Fruit fly (Drosophila melanogaster) whole organism, embryonic: Measurements from ENCODE around the gene AGO2.
A peak's percentile ranks its signal among the peaks of the same experiment; 100 is the strongest.

Source experiments
- ATbp ChIP-seq: fragments of 200-800 bp; sonication (Bioruptor generic); optimal IDR thresholded peaks from 2 replicates; lab custom pipeline; 2017; ENCODE audit warnings: missing biosample characterization, mild to moderate bottlenecking, missing genetic modification characterization, missing genetic modification reagents
- CG1024 ChIP-seq: fragments of 200-800 bp; sonication (Bioruptor generic); IDR thresholded peaks from 2 replicates; pipeline ENCODE4 v1.3.6; 2022; ENCODE audit warnings: missing biosample characterization, missing genetic modification characterization
- CG11560 ChIP-seq: fragments of 200-800 bp; sonication (Bioruptor generic); IDR thresholded peaks from 3 replicates; pipeline ENCODE4 v1.3.6; 2022; ENCODE audit warnings: missing biosample characterization, missing genetic modification characterization
- CG17186 ChIP-seq: fragments of 200-800 bp; sonication (Bioruptor generic); optimal IDR thresholded peaks from 3 replicates; lab custom pipeline; 2017; ENCODE audit warnings: missing biosample characterization, missing genetic modification reagents, missing genetic modification characterization
- CG17829 ChIP-seq: fragments of 200-800 bp; optimal IDR thresholded peaks from 2 replicates; lab custom pipeline; 2019; ENCODE audit warnings: missing biosample characterization, mild to moderate bottlenecking, missing genetic modification characterization, moderate library complexity
- CG18262 ChIP-seq: fragments of 200-800 bp; optimal IDR thresholded peaks from 3 replicates; lab custom pipeline; 2019; ENCODE audit warnings: missing biosample characterization, mild to moderate bottlenecking, missing genetic modification characterization, moderate library complexity
- CG2875 ChIP-seq: fragments of 200-800 bp; sonication (Bioruptor generic); optimal IDR thresholded peaks from 2 replicates; lab custom pipeline; 2017; ENCODE audit warnings: missing biosample characterization, mild to moderate bottlenecking, missing genetic modification characterization, missing genetic modification reagents
- CG42726 ChIP-seq: fragments of 200-800 bp; sonication (Bioruptor generic); IDR thresholded peaks from 2 replicates; pipeline ENCODE4 v1.3.6; 2022; ENCODE audit warnings: missing biosample characterization, missing genetic modification characterization; ENCODE audit not compliant: partially characterized antibody
- CG5953 ChIP-seq: fragments of 200-800 bp; sonication (Bioruptor generic); IDR thresholded peaks from 2 replicates; pipeline ENCODE4 v1.3.6; 2022; ENCODE audit warnings: missing biosample characterization, missing genetic modification characterization
- CG6689 ChIP-seq: fragments of 200-800 bp; sonication (Bioruptor generic); IDR thresholded peaks from 2 replicates; pipeline ENCODE4 v1.3.6; 2022; ENCODE audit warnings: missing biosample characterization, missing genetic modification characterization
- CG7786 ChIP-seq: fragments of 200-800 bp; sonication (Bioruptor generic); optimal IDR thresholded peaks from 2 replicates; lab custom pipeline; 2016; ENCODE audit warnings: missing biosample characterization, missing genetic modification characterization
- CG8359 ChIP-seq: fragments of 200-800 bp; sonication (Bioruptor generic); optimal IDR thresholded peaks from 2 replicates; lab custom pipeline; 2017; ENCODE audit warnings: missing biosample characterization, mild to moderate bottlenecking, missing genetic modification characterization, borderline replicate concordance
- CrebB ChIP-seq: fragments of 200-800 bp; sonication (Bioruptor generic); optimal IDR thresholded peaks from 3 replicates; lab custom pipeline; 2018; ENCODE audit warnings: missing biosample characterization, mild to moderate bottlenecking, missing genetic modification characterization
- Dbx ChIP-seq: fragments of 200-800 bp; sonication (Bioruptor generic); IDR thresholded peaks from 3 replicates; pipeline ENCODE4 v1.3.6; 2022; ENCODE audit warnings: missing biosample characterization, missing genetic modification characterization
- Dek ChIP-seq: fragments of 200-800 bp; sonication (Bioruptor generic); optimal IDR thresholded peaks from 3 replicates; lab custom pipeline; 2019; ENCODE audit warnings: missing biosample characterization, mild to moderate bottlenecking, missing genetic modification characterization, moderate library complexity
- GATAe ChIP-seq: fragments of 200-800 bp; sonication (Bioruptor generic); conservative IDR thresholded peaks from 2 replicates; pipeline ENCODE4 v1.3.6; 2022; ENCODE audit warnings: missing biosample characterization, missing genetic modification characterization
- Gug ChIP-seq: fragments of 200-800 bp; sonication (Bioruptor generic); IDR thresholded peaks from 4 replicates; pipeline ENCODE4 v1.3.6; 2022; ENCODE audit warnings: missing biosample characterization, missing genetic modification characterization
- HHEX ChIP-seq: fragments of 200-800 bp; sonication (Bioruptor generic); optimal IDR thresholded peaks from 3 replicates; lab custom pipeline; 2017; ENCODE audit warnings: missing biosample characterization, mild to moderate bottlenecking, missing genetic modification characterization, missing genetic modification reagents
- HmgZ ChIP-seq: fragments of 200-800 bp; sonication (Bioruptor generic); optimal IDR thresholded peaks from 2 replicates; lab custom pipeline; 2018; ENCODE audit warnings: missing biosample characterization, mild to moderate bottlenecking, missing genetic modification characterization
- Myb ChIP-seq: fragments of 200-800 bp; sonication (Bioruptor generic); optimal IDR thresholded peaks from 2 replicates; lab custom pipeline; 2016; ENCODE audit warnings: missing biosample characterization, missing genetic modification characterization
- Oli ChIP-seq: fragments of 200-800 bp; sonication (Bioruptor generic); optimal IDR thresholded peaks from 2 replicates; lab custom pipeline; 2018; ENCODE audit warnings: missing biosample characterization, mild to moderate bottlenecking, missing genetic modification characterization, moderate library complexity
- ap ChIP-seq: fragments of 200-800 bp; sonication (Bioruptor generic); IDR thresholded peaks from 2 replicates; pipeline ENCODE4 v1.3.6; 2022; ENCODE audit warnings: missing biosample characterization, missing genetic modification characterization
- bab2 ChIP-seq: fragments of 200-800 bp; sonication (Bioruptor generic); optimal IDR thresholded peaks from 2 replicates; lab custom pipeline; 2016; ENCODE audit warnings: missing biosample characterization, missing genetic modification characterization
- bcd ChIP-seq: fragments of 200-800 bp; sonication (Bioruptor generic); optimal IDR thresholded peaks from 2 replicates; lab custom pipeline; 2017; ENCODE audit warnings: missing biosample characterization, mild to moderate bottlenecking, missing genetic modification characterization
- cad ChIP-seq: fragments of >200 bp; optimal IDR thresholded peaks from 2 replicates; lab custom pipeline; 2017; ENCODE audit warnings: missing biosample characterization, missing genetic modification characterization
- chif ChIP-seq, 2 experiments: fragments of 200-800 bp; sonication (Bioruptor generic); optimal IDR thresholded peaks; 3 replicates each; lab custom pipeline; 2016; ENCODE audit warnings: missing biosample characterization in 2 of 2, missing genetic modification characterization in 2 of 2
- chinmo ChIP-seq: fragments of 200-800 bp; sonication (Bioruptor generic); IDR thresholded peaks from 4 replicates; pipeline ENCODE4 v1.3.6; 2022; ENCODE audit warnings: missing biosample characterization, missing genetic modification characterization; ENCODE audit not compliant: partially characterized antibody
- ci ChIP-seq: fragments of 200-800 bp; sonication (Bioruptor generic); IDR thresholded peaks from 3 replicates; pipeline ENCODE4 v1.3.6; 2022; ENCODE audit warnings: missing biosample characterization, missing genetic modification characterization
- dpn ChIP-seq, 2 experiments: fragments of 200-800 bp; sonication (Bioruptor generic); optimal IDR thresholded peaks; 3 replicates each; lab custom pipeline; 2016; ENCODE audit warnings: missing biosample characterization in 2 of 2, missing genetic modification characterization in 2 of 2
- ewg ChIP-seq: fragments of 200-800 bp; sonication (Bioruptor generic); optimal IDR thresholded peaks from 3 replicates; lab custom pipeline; 2017; ENCODE audit warnings: mild to moderate bottlenecking, missing biosample characterization, missing genetic modification reagents, missing genetic modification characterization
- exex ChIP-seq: fragments of 200-800 bp; sonication (Bioruptor generic); optimal IDR thresholded peaks from 4 replicates; lab custom pipeline; 2018; ENCODE audit warnings: missing biosample characterization, mild to moderate bottlenecking, missing genetic modification characterization, moderate library complexity
- fd3F ChIP-seq: fragments of 200-800 bp; sonication (Bioruptor generic); optimal IDR thresholded peaks from 2 replicates; lab custom pipeline; 2018; ENCODE audit warnings: missing biosample characterization, mild to moderate bottlenecking, missing genetic modification characterization, moderate library complexity
- gfzf ChIP-seq: fragments of 200-800 bp; sonication (Bioruptor generic); optimal IDR thresholded peaks from 2 replicates; lab custom pipeline; 2016; ENCODE audit warnings: missing biosample characterization, mild to moderate bottlenecking, missing genetic modification characterization, moderate library complexity
- grau ChIP-seq: fragments of 200-800 bp; optimal IDR thresholded peaks from 3 replicates; lab custom pipeline; 2019; ENCODE audit warnings: missing biosample characterization, mild to moderate bottlenecking, missing genetic modification characterization, moderate library complexity
- gro ChIP-seq: fragments of 200-800 bp; sonication (Bioruptor generic); optimal IDR thresholded peaks from 2 replicates; lab custom pipeline; 2016; ENCODE audit warnings: missing biosample characterization, missing genetic modification characterization
- gsb-n ChIP-seq: fragments of 200-800 bp; sonication (Bioruptor generic); optimal IDR thresholded peaks from 3 replicates; lab custom pipeline; 2018; ENCODE audit warnings: missing biosample characterization, mild to moderate bottlenecking, missing genetic modification characterization
- lab ChIP-seq: fragments of 200-800 bp; sonication (Bioruptor generic); optimal IDR thresholded peaks from 3 replicates; lab custom pipeline; 2017; ENCODE audit warnings: missing biosample characterization, missing genetic modification characterization, mild to moderate bottlenecking, moderate library complexity, missing genetic modification reagents
- lmd ChIP-seq: fragments of 200-800 bp; sonication (Bioruptor generic); IDR thresholded peaks from 2 replicates; pipeline ENCODE4 v1.3.6; 2022; ENCODE audit warnings: missing biosample characterization, missing genetic modification characterization
- odd ChIP-seq: fragments of 200-800 bp; sonication (Bioruptor generic); optimal IDR thresholded peaks from 2 replicates; lab custom pipeline; 2017; ENCODE audit warnings: missing biosample characterization, mild to moderate bottlenecking, missing genetic modification characterization
- pita ChIP-seq: fragments of 200-800 bp; sonication (Bioruptor generic); optimal IDR thresholded peaks from 2 replicates; lab custom pipeline; 2017; ENCODE audit warnings: missing biosample characterization, mild to moderate bottlenecking, missing genetic modification characterization
- psq ChIP-seq: fragments of 200-800 bp; sonication (Bioruptor generic); optimal IDR thresholded peaks from 2 replicates; lab custom pipeline; 2017; ENCODE audit warnings: missing biosample characterization, missing genetic modification characterization
- scrt ChIP-seq: fragments of 200-800 bp; sonication (Bioruptor generic); optimal IDR thresholded peaks from 2 replicates; lab custom pipeline; 2018; ENCODE audit warnings: missing biosample characterization, mild to moderate bottlenecking, missing genetic modification characterization, moderate library complexity
- sim ChIP-seq: fragments of 200-800 bp; sonication (Bioruptor generic); IDR thresholded peaks from 2 replicates; pipeline ENCODE4 v1.3.6; 2022; ENCODE audit warnings: missing biosample characterization, missing genetic modification characterization
- sob ChIP-seq: fragments of 200-800 bp; sonication (Bioruptor generic); IDR thresholded peaks from 2 replicates; pipeline ENCODE4 v1.3.6; 2022; ENCODE audit warnings: missing biosample characterization, missing genetic modification characterization
- tio ChIP-seq: fragments of 200-800 bp; sonication (Bioruptor generic); optimal IDR thresholded peaks from 2 replicates; lab custom pipeline; 2017; ENCODE audit warnings: missing biosample characterization, missing genetic modification characterization, inconsistent platforms
- tna ChIP-seq: fragments of 200-800 bp; sonication (Bioruptor generic); IDR thresholded peaks from 2 replicates; pipeline ENCODE4 v1.3.6; 2022; ENCODE audit warnings: missing biosample characterization, missing genetic modification characterization; ENCODE audit not compliant: partially characterized antibody
- vfl ChIP-seq: fragments of 200-800 bp; sonication (Bioruptor generic); optimal IDR thresholded peaks from 2 replicates; lab custom pipeline; 2016; ENCODE audit warnings: missing biosample characterization, missing genetic modification characterization
- vnd ChIP-seq: fragments of 200-800 bp; sonication (Bioruptor generic); IDR thresholded peaks from 3 replicates; pipeline ENCODE4 v1.3.6; 2022; ENCODE audit warnings: missing biosample characterization, missing genetic modification characterization; ENCODE audit not compliant: partially characterized antibody
- wdn ChIP-seq: fragments of 200-800 bp; sonication (Bioruptor generic); IDR thresholded peaks from 2 replicates; pipeline ENCODE4 v1.3.6; 2022; ENCODE audit warnings: missing biosample characterization, missing genetic modification characterization

The AGO2 gene

DNA sequence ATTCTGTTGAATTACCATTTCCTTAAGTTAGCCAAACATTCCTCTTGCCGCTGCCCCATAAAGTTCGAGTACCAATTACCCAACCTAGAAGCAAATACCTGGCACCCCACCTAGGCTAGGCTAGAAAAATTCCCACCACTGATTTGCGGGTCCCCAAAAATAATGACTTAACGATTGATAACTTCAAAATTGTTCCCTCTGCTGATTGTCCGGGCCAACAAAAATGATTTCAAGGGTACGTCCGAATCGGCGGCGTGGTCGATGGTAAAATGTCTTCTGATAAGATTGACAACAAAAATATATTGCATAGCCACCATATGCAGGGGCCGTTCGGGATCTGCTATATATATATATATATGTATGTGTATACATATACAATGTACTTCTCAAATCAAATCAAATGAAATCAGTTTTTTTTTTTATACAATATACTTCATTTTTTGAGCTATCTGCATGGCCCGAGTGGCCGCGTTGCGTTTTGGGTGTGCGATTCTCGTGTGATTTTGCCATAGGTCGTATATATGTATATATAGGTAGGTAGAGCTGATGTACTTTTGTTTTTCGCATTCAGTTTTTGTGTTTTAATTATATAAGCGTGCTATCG, 6.6 kb upstream of the AGO2 start (continued):
- TF ChIP-seq GATAe (GFP tag; lab: Robert Waterston, UW) (0 out of 2 replicates have a peak, but pooled peaks have one; percentile 18), chinmo (0 out of 4 replicates have a peak, but pooled peaks have one; percentile 59), exex (peak; percentile 80)

DNA sequence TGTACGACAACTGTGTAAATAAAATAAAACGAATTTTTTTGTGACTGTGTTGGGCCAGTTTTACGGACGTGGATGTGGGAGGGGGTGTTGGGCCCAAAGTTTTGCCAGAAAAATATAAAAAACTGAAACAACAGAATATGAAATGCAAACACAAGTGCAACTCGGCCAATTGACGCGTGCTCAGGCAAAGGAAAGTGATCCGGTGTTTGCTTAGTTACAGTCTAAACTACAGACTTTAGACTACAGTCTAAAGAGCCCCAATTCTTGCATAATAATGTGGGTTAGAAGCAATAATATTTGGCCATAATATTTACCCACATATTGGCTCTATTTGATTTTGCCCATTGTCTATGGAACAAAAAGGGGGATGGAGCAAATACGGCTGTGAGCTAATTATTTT, 5.1 kb upstream of the AGO2 start:
- TF ChIP-seq gsb-n (tag; lab: Kevin White, UChicago) = no peak
- no peak for TF ChIP-seq CG6689 (GFP tag; lab: Robert Waterston, UW)
- no peak for TF ChIP-seq bcd (GFP tag; lab: Kevin White, UChicago)
- TF ChIP-seq ATbp = peak; percentile 59
- no peak for TF ChIP-seq sim (GFP tag; lab: Robert Waterston, UW)
- TF ChIP-seq Oli (tag; lab: Kevin White, UChicago) = no peak
- TF ChIP-seq gro (GFP tag; lab: Kevin White, UChicago) = peak; percentile 38
- TF ChIP-seq psq = no peak
- TF ChIP-seq bab2 = peak; percentile 32
- no peak for TF ChIP-seq pita (GFP tag; lab: Kevin White, UChicago)
- no peak for TF ChIP-seq tna
- peak; percentile 4 for TF ChIP-seq grau
- no peak for TF ChIP-seq vfl (GFP tag; lab: Kevin White, UChicago)
- TF ChIP-seq Gug (GFP tag; lab: Robert Waterston, UW) = no peak
- TF ChIP-seq CG8359 = no peak
- TF ChIP-seq HHEX (GFP tag; lab: Kevin White, UChicago) = peak; percentile 34
- peak; percentile 53 for TF ChIP-seq CrebB (tag; lab: Kevin White, UChicago)
- TF ChIP-seq CG2875 (GFP tag; lab: Kevin White, UChicago) = no peak
- no peak for TF ChIP-seq ap
- no peak for TF ChIP-seq CG17829 (tag; lab: Kevin White, UChicago)
- TF ChIP-seq CG11560 = no peak
- no peak for TF ChIP-seq Dbx (GFP tag; lab: Robert Waterston, UW)
- peak; percentile 6 for TF ChIP-seq HmgZ (tag; lab: Kevin White, UChicago)
- TF ChIP-seq odd (GFP tag; lab: Kevin White, UChicago) = peak; percentile 16
- TF ChIP-seq sob = peak; percentile 10; the same call in 1 of the 2 replicates
- no peak for TF ChIP-seq cad (GFP tag; lab: Kevin White, UChicago)
- no peak for TF ChIP-seq CG17186 (GFP tag; lab: Kevin White, UChicago)
- no peak for TF ChIP-seq ci (GFP tag; lab: Robert Waterston, UW)
- no peak for TF ChIP-seq CG5953 (GFP tag; lab: Robert Waterston, UW)
- no peak for TF ChIP-seq wdn (GFP tag; lab: Robert Waterston, UW)
- TF ChIP-seq chif (GFP tag; optimal IDR thresholded peaks at IDR 0.05; lab: Kevin White, UChicago) = no peak
- no peak for TF ChIP-seq lab (GFP tag; lab: Kevin White, UChicago)
- TF ChIP-seq ewg (GFP tag; lab: Kevin White, UChicago) = no peak
- no peak for TF ChIP-seq gfzf (GFP tag; lab: Kevin White, UChicago)
- no peak for TF ChIP-seq CG42726
- TF ChIP-seq dpn (GFP tag; optimal IDR thresholded peaks at IDR 0.05; lab: Kevin White, UChicago) = no peak
- no peak for TF ChIP-seq CG1024 (GFP tag; lab: Robert Waterston, UW)
- TF ChIP-seq CG18262 (tag; lab: Kevin White, UChicago) = no peak
- no peak for TF ChIP-seq lmd
- no peak for TF ChIP-seq scrt
- TF ChIP-seq Myb (GFP tag; lab: Kevin White, UChicago) = no peak
- no peak for TF ChIP-seq Dek (tag; lab: Kevin White, UChicago)
- TF ChIP-seq CG7786 (GFP tag; lab: Kevin White, UChicago) = no peak
- peak; percentile 45 for TF ChIP-seq fd3F (GFP tag; lab: Kevin White, UChicago)
- no peak for TF ChIP-seq vnd (GFP tag; lab: Robert Waterston, UW)
- no peak for TF ChIP-seq tio
